Worm (Caenorhabditis elegans): ENCODE measurements around the gene apb-1.

The apb-1 gene

DNA sequence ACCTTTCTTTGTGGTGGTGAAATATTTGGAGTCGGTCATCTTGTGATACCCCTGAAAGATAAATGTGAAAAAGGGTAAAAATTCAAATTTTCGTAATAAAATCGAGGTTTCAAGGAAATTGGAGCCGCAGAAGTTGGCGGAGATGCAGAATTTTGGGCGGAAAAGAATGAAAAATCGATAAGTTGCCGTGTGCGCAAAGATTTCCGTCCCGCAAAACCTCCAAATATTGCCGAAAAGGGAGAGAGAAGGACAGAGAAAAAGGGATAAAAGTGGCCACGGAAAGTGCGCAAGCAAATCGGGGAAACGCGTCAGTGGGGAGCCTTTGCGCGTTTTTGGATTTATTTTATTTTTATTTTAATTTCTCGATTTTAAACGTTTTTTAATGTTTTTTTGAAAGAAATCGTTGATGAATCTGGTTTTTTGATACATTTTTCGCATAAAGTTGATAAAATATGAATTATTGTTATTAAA is at the start of gene apb-1:
Gene apb-1, minus strand, starts transcription at position 51 of the 471 bp plus-strand sequence.
- peak in 1 of 2 experiments; percentile 59 for TF ChIP-seq hif-1 (tag; optimal IDR thresholded peaks at IDR 0.05)
- peak; percentile 44 for TF ChIP-seq aha-1 (tag)
- TF ChIP-seq daf-8 (GFP tag; IDR thresholded peaks at IDR 0.05), result no peak
- TF ChIP-seq F37D6.2 (tag; optimal IDR thresholded peaks at IDR 0.05), result peak; percentile 90
- TF ChIP-seq ceh-28 (tag; optimal IDR thresholded peaks at IDR 0.05), result peak; percentile 40
- TF ChIP-seq egl-27 (tag; optimal IDR thresholded peaks at IDR 0.05), result no peak
- TF ChIP-seq F44E2.7 (GFP tag; IDR thresholded peaks at IDR 0.05), result no peak
- peak in 1 of 2 experiments; percentile 29 for TF ChIP-seq mdl-1 (tag; optimal IDR thresholded peaks at IDR 0.05)
- TF ChIP-seq F10B5.3 (tag; optimal IDR thresholded peaks at IDR 0.05), result peak; percentile 80
- peak; percentile 71; the same call in 1 of the 2 replicates for TF ChIP-seq ceh-20 (GFP tag; IDR thresholded peaks at IDR 0.05)
- TF ChIP-seq snpc-4 (tag; optimal IDR thresholded peaks at IDR 0.05), result no peak
- TF ChIP-seq D1046.2 (GFP tag; IDR thresholded peaks at IDR 0.05), result 0 out of 2 replicates have a peak, but pooled peaks have one; percentile 66
- no peak for TF ChIP-seq mdt-29 (GFP tag; IDR thresholded peaks at IDR 0.05)
- no peak for TF ChIP-seq ceh-82 (tag; optimal IDR thresholded peaks at IDR 0.05)
- peak; percentile 67 for TF ChIP-seq duxl-1 (tag; optimal IDR thresholded peaks at IDR 0.05; ENCODE audit: poor library complexity)
- TF ChIP-seq set-16 (GFP tag; IDR thresholded peaks at IDR 0.05), result peak; percentile 57
- TF ChIP-seq rbr-2 (tag; optimal IDR thresholded peaks at IDR 0.05), result peak; percentile 95
- TF ChIP-seq ces-1 (GFP tag; optimal IDR thresholded peaks at IDR 0.05), result peak; percentile 84
- TF ChIP-seq hmg-1.1 (GFP tag; IDR thresholded peaks at IDR 0.05), result peak; percentile 88
- TF ChIP-seq nhr-28 (tag; optimal IDR thresholded peaks at IDR 0.05), result peak; percentile 39
- TF ChIP-seq mxl-3 (GFP tag; optimal IDR thresholded peaks at IDR 0.05), result no peak
- no peak for TF ChIP-seq Y105C5A.15 (GFP tag; IDR thresholded peaks at IDR 0.05)
- peak; percentile 88 for TF ChIP-seq dpl-1 (GFP tag; optimal IDR thresholded peaks at IDR 0.05)
- TF ChIP-seq lin-15B (tag; optimal IDR thresholded peaks at IDR 0.05), result no peak
- peak; percentile 38; the same call in 1 of the 2 replicates for TF ChIP-seq Y48G9A.11 (GFP tag; IDR thresholded peaks at IDR 0.05)
- TF ChIP-seq mep-1 (tag; optimal IDR thresholded peaks at IDR 0.05), result peak; percentile 95
- peak; percentile 73 to 96 for TF ChIP-seq lsy-2 (tag; optimal IDR thresholded peaks at IDR 0.05)
- TF ChIP-seq jun-1 (tag; optimal IDR thresholded peaks at IDR 0.05), result peak; percentile 16
- peak; percentile 29 for TF ChIP-seq nhr-25 (tag; optimal IDR thresholded peaks at IDR 0.05; ENCODE audit: borderline replicate concordance, insufficient read depth)
- TF ChIP-seq F49E8.2 (tag; optimal IDR thresholded peaks at IDR 0.05; ENCODE audit: borderline replicate concordance), result peak; percentile 33
- no peak for TF ChIP-seq lim-7 (GFP tag; IDR thresholded peaks at IDR 0.05)
- TF ChIP-seq lin-13 (GFP tag; optimal IDR thresholded peaks at IDR 0.05), result peak; percentile 65
- peak; percentile 78 for TF ChIP-seq T20F7.1 (GFP tag; optimal IDR thresholded peaks at IDR 0.05)
- no peak for TF ChIP-seq ceh-62 (tag; optimal IDR thresholded peaks at IDR 0.05)
- TF ChIP-seq madf-5 (GFP tag; IDR thresholded peaks at IDR 0.05), result no peak
- peak; percentile 51; the same call in 1 of the 2 replicates for TF ChIP-seq vab-7 (GFP tag; IDR thresholded peaks at IDR 0.05)
- TF ChIP-seq nhr-237 (tag; optimal IDR thresholded peaks at IDR 0.05), result no peak
- peak; percentile 83 for TF ChIP-seq ztf-7 (tag; optimal IDR thresholded peaks at IDR 0.05)
- TF ChIP-seq sdz-12 (GFP tag; optimal IDR thresholded peaks at IDR 0.05), result no peak
- peak; percentile 52 for TF ChIP-seq zfp-2 (tag; optimal IDR thresholded peaks at IDR 0.05)
- peak; percentile 47 for TF ChIP-seq ceh-32 (tag; optimal IDR thresholded peaks at IDR 0.05; ENCODE audit: poor library complexity)
- peak in 1 of 2 experiments; percentile 99 for TF ChIP-seq unc-62 (GFP tag; optimal IDR thresholded peaks at IDR 0.05 in 1 of 2)
- TF ChIP-seq unc-62 (tag; optimal IDR thresholded peaks at IDR 0.05), result no peak
- TF ChIP-seq nhr-48 (tag; optimal IDR thresholded peaks at IDR 0.05), result peak; percentile 57
- TF ChIP-seq nhr-77 (tag; optimal IDR thresholded peaks at IDR 0.05), result peak; percentile 56
- no peak for TF ChIP-seq tag-97 (GFP tag; IDR thresholded peaks at IDR 0.05)
- TF ChIP-seq lir-3 (tag; optimal IDR thresholded peaks at IDR 0.05), result no peak
- peak; percentile 84 for TF ChIP-seq pha-4 (GFP tag; IDR thresholded peaks at IDR 0.05)
- peak; percentile 86 for TF ChIP-seq pha-4 (tag; optimal IDR thresholded peaks at IDR 0.05)
- TF ChIP-seq nhr-11 (tag; optimal IDR thresholded peaks at IDR 0.05), result peak; percentile 79
- TF ChIP-seq ama-1 (optimal IDR thresholded peaks at IDR 0.05), result peak; percentile 69
- TF ChIP-seq saeg-2 (GFP tag; IDR thresholded peaks at IDR 0.05), result 0 out of 2 replicates have a peak, but pooled peaks have one; percentile 57
